Worm (Caenorhabditis elegans) whole organism, mixed stage, embryonic: Measurements from ENCODE around the gene Y57A10A.27.

Experiments used
- blmp-1 ChIP-seq: fragments of 150-350 bp; optimal IDR thresholded peaks from 2 replicates; lab custom pipeline; 2014; ENCODE audit warnings: missing biosample characterization, missing genetic modification characterization
- ceh-43 ChIP-seq: fragments of 200-800 bp; sonication (Bioruptor generic); optimal IDR thresholded peaks from 2 replicates; lab custom pipeline; 2018; ENCODE audit warnings: mild to moderate bottlenecking, missing genetic modification characterization, moderate library complexity, missing compliant biosample characterization
- lsy-2 ChIP-seq: fragments of 150-350 bp; optimal IDR thresholded peaks from 2 replicates; lab custom pipeline; 2014; ENCODE audit warnings: missing biosample characterization, missing genetic modification characterization
- nhr-28 ChIP-seq: fragments of 150-350 bp; optimal IDR thresholded peaks from 2 replicates; lab custom pipeline; 2014; ENCODE audit warnings: missing biosample characterization, missing genetic modification characterization
- snpc-4 ChIP-seq: fragments of 150-350 bp; optimal IDR thresholded peaks from 2 replicates; lab custom pipeline; 2014; ENCODE audit warnings: missing biosample characterization, missing genetic modification characterization

ce11 chrII:12278602-12279001 is 3.8 kb upstream of the Y57A10A.27 start:
- TF ChIP-seq nhr-28 (tag; lab: Kevin White, UChicago) (no peak), ceh-43 (GFP tag; lab: Kevin White, UChicago) (no peak), snpc-4 (tag; lab: Kevin White, UChicago) (no peak), blmp-1 (tag; lab: Kevin White, UChicago) (no peak), lsy-2 (no peak)
